Fruit fly (Drosophila melanogaster): Measurements from ENCODE around the gene pigeon.

The pigeon gene

dm6 chr2L:19164933-19165813 lies 20.7 kb upstream of the pigeon start (continued):
- TF ChIP-seq cato (GFP tag; optimal IDR thresholded peaks at IDR 0.05; ENCODE audit: borderline replicate concordance) (peak; percentile 88), da (GFP tag; optimal IDR thresholded peaks at IDR 0.05) (peak; percentile 91), ac (GFP tag; optimal IDR thresholded peaks at IDR 0.05) (peak; percentile 71), fru (optimal IDR thresholded peaks at IDR 0.05) (no peak), CG2875 (GFP tag; optimal IDR thresholded peaks at IDR 0.05) (peak; percentile 98), Taf1 (GFP tag; IDR thresholded peaks at IDR 0.05) (peak; percentile 93), CTCF (GFP tag; optimal IDR thresholded peaks at IDR 0.05) (peak; percentile 74), mam (GFP tag; optimal IDR thresholded peaks at IDR 0.05) (peak; percentile 97), CG10654 (GFP tag; optimal IDR thresholded peaks at IDR 0.05) (peak; percentile 97), lilli (GFP tag; optimal IDR thresholded peaks at IDR 0.05) (peak; percentile 96), CG17829 (tag; optimal IDR thresholded peaks at IDR 0.05) (peak; percentile 98), CG15269 (tag; optimal IDR thresholded peaks at IDR 0.05) (peak; percentile 95), HmgD (GFP tag; optimal IDR thresholded peaks at IDR 0.05) (peak; percentile 67), sd (tag; optimal IDR thresholded peaks at IDR 0.05) (peak; percentile 76), zfh2 (GFP tag; optimal IDR thresholded peaks at IDR 0.05) (peak; percentile 79), CG8924 (tag; optimal IDR thresholded peaks at IDR 0.05) (peak; percentile 98), CG4854 (GFP tag; optimal IDR thresholded peaks at IDR 0.05) (peak; percentile 91), CG7745 (tag; optimal IDR thresholded peaks at IDR 0.05) (peak; percentile 76), her (GFP tag; optimal IDR thresholded peaks at IDR 0.05) (peak; percentile 91), lmd (GFP tag; IDR thresholded peaks at IDR 0.05) (peak; percentile 96), Dek (tag; optimal IDR thresholded peaks at IDR 0.05) (peak; percentile 94), CG30431 (GFP tag; optimal IDR thresholded peaks at IDR 0.05) (peak; percentile 80), ro (GFP tag; IDR thresholded peaks at IDR 0.05) (peak; percentile 92), CG8359 (GFP tag; optimal IDR thresholded peaks at IDR 0.05; ENCODE audit: borderline replicate concordance) (peak; percentile 90), tup (GFP tag; optimal IDR thresholded peaks at IDR 0.05) (peak; percentile 84), CG10543 (GFP tag; optimal IDR thresholded peaks at IDR 0.05) (peak; percentile 91), Bdp1 (GFP tag; optimal IDR thresholded peaks at IDR 0.05) (peak; percentile 82), z (GFP tag; IDR thresholded peaks at IDR 0.05) (peak; percentile 75; the same call in 1 of the 3 replicates), gsb (GFP tag; IDR thresholded peaks at IDR 0.05) (peak; percentile 96), Bteb2 (GFP tag; optimal IDR thresholded peaks at IDR 0.05) (peak; percentile 94), CG4360 (GFP tag; IDR thresholded peaks at IDR 0.05) (peak; percentile 80), Atf-2 (GFP tag; optimal IDR thresholded peaks at IDR 0.05) (peak; percentile 92), CG16779 (GFP tag; IDR thresholded peaks at IDR 0.05) (peak; percentile 95), CG12744 (GFP tag; optimal IDR thresholded peaks at IDR 0.05) (peak; percentile 94), Opbp (GFP tag; IDR thresholded peaks at IDR 0.05; ENCODE audit: partially characterized antibody) (no peak), CG17328 (GFP tag; IDR thresholded peaks at IDR 0.05) (peak; percentile 98), CG17612 (GFP tag; IDR thresholded peaks at IDR 0.05) (peak; percentile 93), schlank (tag; optimal IDR thresholded peaks at IDR 0.05) (peak; percentile 83), Nf-YA (GFP tag; IDR thresholded peaks at IDR 0.05) (peak; percentile 94), Elba2 (GFP tag; optimal IDR thresholded peaks at IDR 0.05) (peak; percentile 54), CG17385 (GFP tag; optimal IDR thresholded peaks at IDR 0.05) (peak; percentile 93), sqz (GFP tag; optimal IDR thresholded peaks at IDR 0.05) (peak; percentile 98), kah (GFP tag; optimal IDR thresholded peaks at IDR 0.05) (peak; percentile 93), run (tag; optimal IDR thresholded peaks at IDR 0.05) (peak; percentile 95), Deaf1 (tag; optimal IDR thresholded peaks at IDR 0.05) (peak; percentile 81), Hsf (GFP tag; optimal IDR thresholded peaks at IDR 0.05) (peak; percentile 97), Ravus (GFP tag; IDR thresholded peaks at IDR 0.05) (peak; percentile 93), ken (GFP tag; IDR thresholded peaks at IDR 0.05) (peak; percentile 95), tio (GFP tag; optimal IDR thresholded peaks at IDR 0.05) (peak; percentile 94), emc (GFP tag; optimal IDR thresholded peaks at IDR 0.05) (peak; percentile 89)
